Worm (Caenorhabditis elegans) whole organism, L3 larva: ENCODE data around the gene R07B7.6.

Experiments
- aly-2 ChIP-seq: fragments of 150-350 bp; optimal IDR thresholded peaks from 2 replicates; lab custom pipeline; 2014; ENCODE audit warnings: missing biosample characterization, missing genetic modification characterization
- ceh-82 ChIP-seq: fragments of 150-350 bp; optimal IDR thresholded peaks from 2 replicates; lab custom pipeline; 2014; ENCODE audit warnings: missing biosample characterization, missing genetic modification characterization
- eor-1 ChIP-seq, 2 experiments: fragments of 150-350 bp; optimal IDR thresholded peaks; 2 replicates each; lab custom pipeline; 2014 to 2018; ENCODE audit warnings: missing biosample characterization in 2 of 2, missing genetic modification characterization in 2 of 2
- fos-1 ChIP-seq: fragments of 150-350 bp; optimal IDR thresholded peaks from 2 replicates; lab custom pipeline; 2014; ENCODE audit warnings: missing biosample characterization, missing genetic modification characterization
- nhr-11 ChIP-seq: fragments of 150-350 bp; optimal IDR thresholded peaks from 2 replicates; lab custom pipeline; 2014; ENCODE audit warnings: missing biosample characterization, missing genetic modification characterization
- nhr-25 ChIP-seq: sonication (generic microtip); optimal IDR thresholded peaks from 2 replicates; lab custom pipeline; 2017; ENCODE audit warnings: missing biosample characterization, missing genetic modification characterization
- pqm-1 ChIP-seq: fragments of 150-350 bp; optimal IDR thresholded peaks from 2 replicates; lab custom pipeline; 2017; ENCODE audit warnings: missing biosample characterization, missing genetic modification characterization, inconsistent platforms
- sea-2 ChIP-seq: fragments of 150-350 bp; sonication (generic microtip); optimal IDR thresholded peaks from 4 replicates; lab custom pipeline; 2014; ENCODE audit warnings: missing biosample characterization, missing genetic modification reagents, missing genetic modification characterization
- snpc-4 ChIP-seq: fragments of 150-350 bp; optimal IDR thresholded peaks from 2 replicates; lab custom pipeline; 2014; ENCODE audit warnings: missing biosample characterization, missing genetic modification characterization

DNA sequence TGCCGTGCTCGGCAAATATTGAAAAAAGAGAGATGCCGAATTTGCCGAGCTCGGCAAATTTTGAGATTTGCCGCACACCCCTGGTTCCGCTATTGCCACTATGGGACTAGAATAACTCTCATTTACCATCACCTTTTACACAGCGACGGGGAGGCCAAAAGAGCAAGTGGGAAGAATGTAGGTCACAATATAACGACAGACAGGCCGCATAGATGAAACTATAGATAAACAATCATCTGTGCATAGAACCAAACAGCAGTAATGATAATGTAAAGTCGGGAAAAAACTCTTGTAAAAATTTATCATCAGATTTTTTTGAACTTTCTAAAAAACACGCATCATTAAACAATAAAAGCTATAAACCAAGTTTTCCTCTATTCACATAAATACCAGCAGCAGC is 6.3 kb downstream of the R07B7.6 start, which contains the start of gene kmo-2:
- TF ChIP-seq fos-1 (tag; lab: Kevin White, UChicago) (no peak), nhr-11 (tag; lab: Kevin White, UChicago) (no peak), snpc-4 (no peak), pqm-1 (tag; lab: Kevin White, UChicago) (no peak), eor-1 (tag; optimal IDR thresholded peaks at IDR 0.05; lab: Kevin White, UChicago) (no peak), nhr-25 (tag; lab: Kevin White, UChicago) (no peak), sea-2 (no peak), aly-2 (tag; lab: Kevin White, UChicago) (no peak), ceh-82 (tag; lab: Kevin White, UChicago) (no peak)
